Worm (Caenorhabditis elegans) whole organism, L1 larva: ENCODE data around the gene nhr-119.

ENCODE experiments used
- ces-1 ChIP-seq: fragments of 150-350 bp; optimal IDR thresholded peaks from 2 replicates; lab custom pipeline; 2014; ENCODE audit warnings: missing biosample characterization, missing genetic modification reagents, missing genetic modification characterization
- fos-1 ChIP-seq: fragments of 150-350 bp; optimal IDR thresholded peaks from 2 replicates; lab custom pipeline; 2014; ENCODE audit warnings: missing biosample characterization, missing genetic modification characterization
- nhr-12 ChIP-seq: sonication (generic microtip); optimal IDR thresholded peaks from 2 replicates; lab custom pipeline; 2017; ENCODE audit warnings: missing biosample characterization, missing genetic modification characterization
- nhr-19 ChIP-seq: fragments of 200-800 bp; sonication (Bioruptor generic); conservative IDR thresholded peaks from 2 replicates; pipeline ENCODE4 v1.3.6; 2022; ENCODE audit warnings: missing genetic modification characterization, missing compliant biosample characterization

nhr-119 gene

ce11 chrII:2747956-2748621 lies 52.3 kb downstream of the nhr-119 start (continued):
- TF ChIP-seq ces-1 = no peak
- TF ChIP-seq fos-1 (tag; lab: Kevin White, UChicago) = peak; percentile 54
- no peak for TF ChIP-seq nhr-12 (tag; lab: Kevin White, UChicago)
- peak; percentile 16 for TF ChIP-seq nhr-19
